Worm (Caenorhabditis elegans): ENCODE results near the gene nas-31.

DNA sequence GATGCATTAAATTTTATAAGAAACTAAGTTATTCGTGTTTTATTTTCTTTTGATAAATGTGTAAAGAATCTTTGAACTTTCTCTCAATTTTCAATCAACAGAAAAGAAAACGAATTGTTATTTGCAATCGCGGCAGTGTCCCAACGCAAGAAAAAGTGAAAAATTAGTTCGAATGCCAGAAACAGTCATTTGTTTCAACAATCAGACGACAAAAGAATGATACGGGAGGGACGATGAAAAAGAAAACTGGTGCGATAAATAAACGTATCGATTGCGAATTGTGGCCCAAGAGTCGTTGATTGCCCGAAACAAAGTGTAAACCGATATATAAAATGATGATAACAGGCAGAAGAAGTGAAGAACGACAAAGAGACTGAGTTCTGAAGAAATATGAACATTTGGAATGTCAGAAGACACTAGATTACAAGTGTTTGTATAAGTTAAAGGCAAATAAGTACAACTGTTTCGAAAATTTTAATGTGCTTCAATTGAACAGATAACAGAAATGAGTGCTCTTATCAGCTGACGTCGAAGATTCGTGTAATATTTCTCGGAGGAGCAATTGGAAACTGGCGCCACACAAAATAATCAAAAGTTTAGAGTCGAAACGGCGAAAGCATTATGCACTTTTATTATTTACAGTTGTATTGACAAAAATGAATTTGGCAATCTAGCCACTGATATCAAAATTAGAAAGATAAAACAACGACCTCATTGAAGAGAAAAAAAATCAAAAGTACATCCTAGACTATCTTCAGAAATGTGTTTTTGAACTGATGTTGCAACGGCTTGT, 43.6 kb downstream of the nas-31 start:
- no peak for TF ChIP-seq nhr-90 (tag; optimal IDR thresholded peaks at IDR 0.05; ENCODE audit: poor library complexity)
- TF ChIP-seq hlh-17 (GFP tag; optimal IDR thresholded peaks at IDR 0.05; ENCODE audit: borderline replicate concordance), result no peak
- peak; percentile 2 for TF ChIP-seq fos-1 (tag; optimal IDR thresholded peaks at IDR 0.05)
- no peak for TF ChIP-seq snpc-4 (tag; optimal IDR thresholded peaks at IDR 0.05)
- no peak for TF ChIP-seq nhr-71 (tag; optimal IDR thresholded peaks at IDR 0.05)
- peak; percentile 90 for TF ChIP-seq elt-2 (tag; optimal IDR thresholded peaks at IDR 0.05)
- no peak for TF ChIP-seq skn-1 (tag; optimal IDR thresholded peaks at IDR 0.05)
- no peak for TF ChIP-seq unc-62 (GFP tag; optimal IDR thresholded peaks at IDR 0.05)
- TF ChIP-seq ceh-82 (tag; optimal IDR thresholded peaks at IDR 0.05), result no peak
- TF ChIP-seq mef-2 (tag; optimal IDR thresholded peaks at IDR 0.05), result no peak

Measured in whole organism, L1 larva.